Fruit fly (Drosophila melanogaster) whole organism, embryonic: ENCODE measurements around the gene Iyd.

Experiments used
- Awh ChIP-seq: fragments of 200-800 bp; sonication (Bioruptor generic); IDR thresholded peaks from 2 replicates; pipeline ENCODE4, ENCODE4 v1.3.6; 2022; ENCODE audit warnings: missing biosample characterization, missing genetic modification characterization
- CG10654 ChIP-seq: fragments of 200-800 bp; sonication (Bioruptor generic); optimal IDR thresholded peaks from 2 replicates; lab custom pipeline; 2016; ENCODE audit warnings: missing biosample characterization, missing genetic modification characterization
- CG12071 ChIP-seq: fragments of 200-800 bp; sonication (Bioruptor generic); optimal IDR thresholded peaks from 3 replicates; lab custom pipeline; 2018; ENCODE audit warnings: missing biosample characterization, mild to moderate bottlenecking, missing genetic modification characterization
- CG13894 ChIP-seq: fragments of 200-800 bp; sonication (Bioruptor generic); optimal IDR thresholded peaks from 3 replicates; lab custom pipeline; 2018; ENCODE audit warnings: missing biosample characterization, mild to moderate bottlenecking, missing genetic modification characterization, moderate library complexity
- CG16813 ChIP-seq: fragments of 200-800 bp; sonication (Bioruptor generic); IDR thresholded peaks from 3 replicates; pipeline ENCODE4 v1.3.6; 2022; ENCODE audit warnings: missing biosample characterization, missing genetic modification characterization; ENCODE audit not compliant: partially characterized antibody
- CG17612 ChIP-seq: fragments of 200-800 bp; sonication (Bioruptor generic); IDR thresholded peaks from 2 replicates; pipeline ENCODE4 v1.3.6; 2022; ENCODE audit warnings: missing biosample characterization, missing genetic modification characterization
- CG1792 ChIP-seq: fragments of 200-800 bp; sonication (Bioruptor generic); optimal IDR thresholded peaks from 2 replicates; lab custom pipeline; 2016; ENCODE audit warnings: missing biosample characterization, missing genetic modification characterization
- CG2875 ChIP-seq: fragments of 200-800 bp; sonication (Bioruptor generic); optimal IDR thresholded peaks from 2 replicates; lab custom pipeline; 2017; ENCODE audit warnings: missing biosample characterization, mild to moderate bottlenecking, missing genetic modification characterization, missing genetic modification reagents
- CG34422 ChIP-seq: fragments of 200-800 bp; sonication (Bioruptor generic); IDR thresholded peaks from 3 replicates; pipeline ENCODE4 v1.3.6; 2022; ENCODE audit warnings: missing biosample characterization, missing genetic modification characterization
- CG4404 ChIP-seq: fragments of 200-800 bp; sonication (Bioruptor generic); IDR thresholded peaks from 2 replicates; pipeline ENCODE4 v1.3.6; 2022; ENCODE audit warnings: missing biosample characterization, missing genetic modification characterization
- CG5245 ChIP-seq: fragments of 200-800 bp; sonication (Bioruptor generic); optimal IDR thresholded peaks from 3 replicates; lab custom pipeline; 2016; ENCODE audit warnings: missing biosample characterization, missing genetic modification characterization
- CG6813 ChIP-seq: fragments of 200-800 bp; sonication (Bioruptor generic); optimal IDR thresholded peaks from 2 replicates; lab custom pipeline; 2017; ENCODE audit warnings: missing biosample characterization, missing genetic modification characterization, mild to moderate bottlenecking, moderate library complexity, missing genetic modification reagents
- CG8290 ChIP-seq, 3 experiments: fragments of 200-800 bp; sonication (Bioruptor generic); optimal IDR thresholded peaks; 2 replicates each; lab custom pipeline; 2016 to 2019; ENCODE audit warnings: missing biosample characterization in 3 of 3, missing genetic modification characterization in 3 of 3, mild to moderate bottlenecking in 2 of 3, moderate library complexity in 1 of 3
- CG9876 ChIP-seq: fragments of 200-800 bp; sonication (Bioruptor generic); optimal IDR thresholded peaks from 2 replicates; lab custom pipeline; 2016; ENCODE audit warnings: missing biosample characterization, missing genetic modification characterization
- Hmx ChIP-seq: fragments of 200-800 bp; sonication (Bioruptor generic); optimal IDR thresholded peaks from 2 replicates; lab custom pipeline; 2016; ENCODE audit warnings: missing biosample characterization, missing genetic modification characterization
- Hsf ChIP-seq: fragments of 200-800 bp; sonication (Bioruptor generic); optimal IDR thresholded peaks from 3 replicates; lab custom pipeline; 2016; ENCODE audit warnings: missing biosample characterization, missing genetic modification characterization
- NC2β ChIP-seq: fragments of 200-800 bp; sonication (Bioruptor generic); optimal IDR thresholded peaks from 2 replicates; lab custom pipeline; 2016; ENCODE audit warnings: missing biosample characterization, missing genetic modification characterization
- Nf-YC ChIP-seq: fragments of 200-800 bp; optimal IDR thresholded peaks from 3 replicates; lab custom pipeline; 2019; ENCODE audit warnings: missing biosample characterization, mild to moderate bottlenecking, missing genetic modification characterization, moderate library complexity
- Spps ChIP-seq: fragments of 200-800 bp; sonication (Bioruptor generic); optimal IDR thresholded peaks from 2 replicates; lab custom pipeline; 2018; ENCODE audit warnings: missing biosample characterization, mild to moderate bottlenecking, missing genetic modification characterization
- Stat92E ChIP-seq, 3 experiments: fragments of >200 bp in 2 of 3; fragments of 200-800 bp in 1 of 3; sonication (Bioruptor generic) in 1 of 3; optimal IDR thresholded peaks; 2 replicates each; lab custom pipeline; 2017 to 2019; ENCODE audit warnings: missing biosample characterization in 3 of 3, missing genetic modification characterization in 3 of 3, mild to moderate bottlenecking in 1 of 3, moderate library complexity in 1 of 3
- ase ChIP-seq: fragments of 200-800 bp; sonication (Bioruptor generic); IDR thresholded peaks from 3 replicates; pipeline ENCODE4 v1.3.6; 2022; ENCODE audit warnings: missing biosample characterization, missing genetic modification characterization
- ato ChIP-seq: fragments of 200-800 bp; sonication (Bioruptor generic); IDR thresholded peaks from 2 replicates; pipeline ENCODE4 v1.3.6; 2022; ENCODE audit warnings: missing biosample characterization, missing genetic modification characterization; ENCODE audit not compliant: partially characterized antibody
- bcd ChIP-seq: fragments of 200-800 bp; sonication (Bioruptor generic); optimal IDR thresholded peaks from 2 replicates; lab custom pipeline; 2017; ENCODE audit warnings: missing biosample characterization, mild to moderate bottlenecking, missing genetic modification characterization
- bigmax ChIP-seq: fragments of 200-800 bp; sonication (Bioruptor generic); optimal IDR thresholded peaks from 2 replicates; lab custom pipeline; 2018; ENCODE audit warnings: missing biosample characterization, mild to moderate bottlenecking, missing genetic modification characterization
- cas ChIP-seq: fragments of 200-800 bp; sonication (Bioruptor generic); IDR thresholded peaks from 2 replicates; pipeline ENCODE4 v1.3.6; 2022; ENCODE audit warnings: missing biosample characterization, missing genetic modification characterization
- cato ChIP-seq: fragments of 200-800 bp; sonication (Bioruptor generic); optimal IDR thresholded peaks from 2 replicates; lab custom pipeline; 2016; ENCODE audit warnings: missing biosample characterization, missing genetic modification characterization, borderline replicate concordance
- cwo ChIP-seq: fragments of 200-800 bp; sonication (Bioruptor generic); optimal IDR thresholded peaks from 3 replicates; lab custom pipeline; 2017; ENCODE audit warnings: missing biosample characterization, missing genetic modification characterization, mild to moderate bottlenecking, moderate library complexity, missing genetic modification reagents
- exex ChIP-seq: fragments of 200-800 bp; sonication (Bioruptor generic); optimal IDR thresholded peaks from 4 replicates; lab custom pipeline; 2018; ENCODE audit warnings: missing biosample characterization, mild to moderate bottlenecking, missing genetic modification characterization, moderate library complexity
- fd102C ChIP-seq: fragments of 200-800 bp; sonication (Bioruptor generic); optimal IDR thresholded peaks from 2 replicates; lab custom pipeline; 2018; ENCODE audit warnings: missing biosample characterization, mild to moderate bottlenecking, missing genetic modification characterization, moderate library complexity
- gcm ChIP-seq: fragments of 200-800 bp; sonication (Bioruptor generic); optimal IDR thresholded peaks from 2 replicates; lab custom pipeline; 2019; ENCODE audit warnings: missing biosample characterization, mild to moderate bottlenecking, missing genetic modification characterization, moderate library complexity
- gfzf ChIP-seq: fragments of 200-800 bp; sonication (Bioruptor generic); optimal IDR thresholded peaks from 2 replicates; lab custom pipeline; 2016; ENCODE audit warnings: missing biosample characterization, mild to moderate bottlenecking, missing genetic modification characterization, moderate library complexity
- gsb ChIP-seq: fragments of 200-800 bp; sonication (Bioruptor generic); IDR thresholded peaks from 2 replicates; pipeline ENCODE4 v1.3.6; 2022; ENCODE audit warnings: missing biosample characterization, missing genetic modification characterization
- knrl ChIP-seq: fragments of 200-800 bp; sonication (Bioruptor generic); IDR thresholded peaks from 3 replicates; pipeline ENCODE4 v1.3.6; 2022; ENCODE audit warnings: missing biosample characterization, missing genetic modification characterization; ENCODE audit not compliant: partially characterized antibody
- nau ChIP-seq: fragments of 200-800 bp; sonication (Bioruptor generic); optimal IDR thresholded peaks from 3 replicates; lab custom pipeline; 2017; ENCODE audit warnings: missing biosample characterization, mild to moderate bottlenecking, missing genetic modification characterization, missing genetic modification reagents
- nmo ChIP-seq: fragments of 200-800 bp; sonication (Bioruptor generic); optimal IDR thresholded peaks from 2 replicates; lab custom pipeline; 2018; ENCODE audit warnings: missing biosample characterization, mild to moderate bottlenecking, missing genetic modification characterization, moderate library complexity
- org-1 ChIP-seq: fragments of 200-800 bp; sonication (Bioruptor generic); optimal IDR thresholded peaks from 2 replicates; lab custom pipeline; 2017; ENCODE audit warnings: missing biosample characterization, missing genetic modification characterization
- pfk ChIP-seq: fragments of 200-800 bp; sonication (Bioruptor generic); optimal IDR thresholded peaks from 2 replicates; lab custom pipeline; 2018; ENCODE audit warnings: missing biosample characterization, mild to moderate bottlenecking, missing genetic modification characterization, moderate library complexity
- pum ChIP-seq: fragments of 200-800 bp; sonication (Bioruptor generic); optimal IDR thresholded peaks from 2 replicates; lab custom pipeline; 2016; ENCODE audit warnings: missing biosample characterization, missing genetic modification characterization
- sc ChIP-seq, 3 experiments: fragments of >200 bp in 2 of 3; fragments of 200-800 bp in 1 of 3; sonication (Bioruptor generic) in 1 of 3; optimal IDR thresholded peaks; 2 replicates in 2 of 3; 3 replicates in 1 of 3; lab custom pipeline; 2017; ENCODE audit warnings: mild to moderate bottlenecking in 1 of 3, missing biosample characterization in 1 of 3, missing genetic modification characterization in 1 of 3, missing genetic modification reagents in 1 of 3
- sisA ChIP-seq: fragments of 200-800 bp; sonication (Bioruptor generic); IDR thresholded peaks from 2 replicates; pipeline ENCODE4 v1.3.6; 2022; ENCODE audit warnings: missing biosample characterization, missing genetic modification characterization
- sob ChIP-seq: fragments of 200-800 bp; sonication (Bioruptor generic); IDR thresholded peaks from 2 replicates; pipeline ENCODE4 v1.3.6; 2022; ENCODE audit warnings: missing biosample characterization, missing genetic modification characterization
- tll ChIP-seq, 2 experiments: fragments of 200-800 bp in 1 of 2; fragments of >200 bp in 1 of 2; sonication (Bioruptor generic) in 1 of 2; optimal IDR thresholded peaks; 2 replicates each; lab custom pipeline; 2017 to 2019; ENCODE audit warnings: missing biosample characterization in 2 of 2, missing genetic modification characterization in 2 of 2, mild to moderate bottlenecking in 1 of 2, moderate library complexity in 1 of 2
- tx ChIP-seq: fragments of 200-800 bp; sonication (Bioruptor generic); optimal IDR thresholded peaks from 2 replicates; lab custom pipeline; 2016; ENCODE audit warnings: missing biosample characterization, missing genetic modification characterization
- unpg ChIP-seq: fragments of 200-800 bp; sonication (Bioruptor generic); optimal IDR thresholded peaks from 3 replicates; lab custom pipeline; 2018; ENCODE audit warnings: missing biosample characterization, mild to moderate bottlenecking, missing genetic modification characterization, moderate library complexity
- usp ChIP-seq: fragments of >200 bp; optimal IDR thresholded peaks from 2 replicates; lab custom pipeline; 2017; ENCODE audit warnings: missing biosample characterization, missing genetic modification characterization
- vvl ChIP-seq: fragments of 200-800 bp; sonication (Bioruptor generic); IDR thresholded peaks from 2 replicates; pipeline ENCODE4 v1.3.6; 2022; ENCODE audit warnings: missing biosample characterization, missing genetic modification characterization
- wdn ChIP-seq: fragments of 200-800 bp; sonication (Bioruptor generic); IDR thresholded peaks from 2 replicates; pipeline ENCODE4 v1.3.6; 2022; ENCODE audit warnings: missing biosample characterization, missing genetic modification characterization
- zen2 ChIP-seq: fragments of 200-800 bp; sonication (Bioruptor generic); IDR thresholded peaks from 3 replicates; pipeline ENCODE4 v1.3.6; 2022; ENCODE audit warnings: missing biosample characterization, missing genetic modification characterization; ENCODE audit not compliant: partially characterized antibody
- zfh1 ChIP-seq: fragments of 200-800 bp; sonication (Bioruptor generic); IDR thresholded peaks from 3 replicates; pipeline ENCODE4 v1.3.6; 2022; ENCODE audit warnings: missing biosample characterization, missing genetic modification characterization

Iyd gene

DNA sequence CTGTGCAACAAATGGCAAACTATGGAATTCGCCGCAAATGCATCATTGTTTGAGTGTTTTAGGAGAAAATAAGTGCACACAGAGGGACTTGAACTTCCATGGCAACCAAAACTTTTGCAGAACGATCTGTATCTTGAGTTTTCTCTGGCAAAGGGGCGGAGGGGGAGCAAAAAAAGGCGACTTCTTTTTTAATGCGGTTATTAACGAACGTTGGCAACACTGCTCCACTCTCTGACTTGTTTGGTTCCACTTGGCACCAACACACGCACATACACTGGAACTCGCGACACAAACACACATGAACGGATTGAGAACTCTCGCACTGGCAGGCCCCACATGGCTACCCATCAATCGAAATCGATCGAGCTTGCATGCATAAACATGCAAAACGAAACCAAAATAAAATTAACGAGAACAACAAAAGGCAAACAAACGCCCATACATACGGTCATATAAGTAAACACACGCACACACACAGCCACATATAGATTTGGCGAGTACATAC, 23.4 kb upstream of the Iyd start (continued):
- no peak for TF ChIP-seq org-1 (GFP tag; lab: Kevin White, UChicago)
- TF ChIP-seq zfh1 (GFP tag; lab: Robert Waterston, UW), result no peak
- peak; percentile 41 for TF ChIP-seq vvl (GFP tag; lab: Robert Waterston, UW)
- 0 out of 2 replicates have a peak, but pooled peaks have one; percentile 10 for TF ChIP-seq CG4404
- TF ChIP-seq sc (optimal IDR thresholded peaks at IDR 0.05; lab: Kevin White, UChicago), result no peak
- TF ChIP-seq sc (GFP tag; optimal IDR thresholded peaks at IDR 0.05; lab: Kevin White, UChicago), result no peak
- TF ChIP-seq fd102C (GFP tag; lab: Kevin White, UChicago), result no peak
- no peak for TF ChIP-seq Awh (GFP tag; lab: Robert Waterston, UW)
- TF ChIP-seq Hmx (GFP tag; lab: Kevin White, UChicago), result no peak
- TF ChIP-seq cato (GFP tag; lab: Kevin White, UChicago), result no peak
- TF ChIP-seq zen2 (GFP tag; lab: Robert Waterston, UW), result no peak
- TF ChIP-seq CG9876, result no peak
- no peak for TF ChIP-seq tll (GFP tag; optimal IDR thresholded peaks at IDR 0.05; lab: Kevin White, UChicago)
- no peak for TF ChIP-seq CG5245 (GFP tag; lab: Kevin White, UChicago)
- TF ChIP-seq CG2875 (GFP tag; lab: Kevin White, UChicago), result no peak
- TF ChIP-seq tx, result no peak
- TF ChIP-seq pfk (GFP tag; lab: Kevin White, UChicago), result no peak
- no peak for TF ChIP-seq ato (GFP tag; lab: Robert Waterston, UW)
- TF ChIP-seq usp, result no peak
- no peak for TF ChIP-seq cwo
- TF ChIP-seq Spps, result no peak
- no peak for TF ChIP-seq unpg (GFP tag; lab: Kevin White, UChicago)
- no peak for TF ChIP-seq NC2β (GFP tag; lab: Kevin White, UChicago)
- TF ChIP-seq ase (GFP tag; lab: Robert Waterston, UW), result no peak
- TF ChIP-seq Stat92E (GFP tag; optimal IDR thresholded peaks at IDR 0.05; lab: Kevin White, UChicago), result no peak
- no peak for TF ChIP-seq Hsf (GFP tag; lab: Kevin White, UChicago)
- no peak for TF ChIP-seq nmo
- TF ChIP-seq sob (GFP tag; lab: Robert Waterston, UW), result no peak
- TF ChIP-seq gcm (GFP tag; lab: Kevin White, UChicago), result no peak
- no peak for TF ChIP-seq CG34422 (GFP tag; lab: Robert Waterston, UW)
- TF ChIP-seq CG1792, result no peak
- peak; percentile 54 for TF ChIP-seq sisA (GFP tag; lab: Robert Waterston, UW)
- TF ChIP-seq CG12071 (GFP tag; lab: Kevin White, UChicago), result no peak
- TF ChIP-seq CG16813 (GFP tag; lab: Robert Waterston, UW), result 0 out of 3 replicates have a peak, but pooled peaks have one; percentile 13
- TF ChIP-seq CG17612, result peak; percentile 42; the same call in 1 of the 2 replicates
- TF ChIP-seq cas (GFP tag; lab: Robert Waterston, UW), result no peak
- TF ChIP-seq bigmax (GFP tag; lab: Kevin White, UChicago), result no peak
- TF ChIP-seq nau, result no peak
- no peak for TF ChIP-seq CG10654 (GFP tag; lab: Kevin White, UChicago)
- TF ChIP-seq CG13894 (tag; lab: Kevin White, UChicago), result no peak
- TF ChIP-seq CG8290 (GFP tag; optimal IDR thresholded peaks at IDR 0.05; lab: Kevin White, UChicago), result no peak
- peak in 1 of 2 experiments; percentile 59 for TF ChIP-seq CG8290 (tag; optimal IDR thresholded peaks at IDR 0.05; lab: Kevin White, UChicago)
- 0 out of 2 replicates have a peak, but pooled peaks have one; percentile 14 for TF ChIP-seq wdn
- TF ChIP-seq exex, result no peak
- TF ChIP-seq Nf-YC (tag; lab: Kevin White, UChicago), result no peak
- no peak for TF ChIP-seq bcd (GFP tag; lab: Kevin White, UChicago)
- TF ChIP-seq gfzf (GFP tag; lab: Kevin White, UChicago), result no peak
- no peak; the same call in 1 of the 2 replicates for TF ChIP-seq gsb (GFP tag; lab: Robert Waterston, UW)
- no peak for TF ChIP-seq pum (GFP tag; lab: Kevin White, UChicago)
- TF ChIP-seq knrl (GFP tag; lab: Robert Waterston, UW), result no peak
- TF ChIP-seq CG6813 (GFP tag; lab: Kevin White, UChicago), result no peak
